Fruit fly (Drosophila melanogaster) whole organism, wandering third instar larva: ENCODE data around the gene CG33172.

Experiments used
- Abd-B ChIP-seq: fragments of >200 bp; optimal IDR thresholded peaks from 2 replicates; lab custom pipeline; 2017; ENCODE audit warnings: missing biosample characterization, missing genetic modification characterization
- CG32264 ChIP-seq: fragments of 200-800 bp; sonication (Bioruptor generic); optimal IDR thresholded peaks from 2 replicates; lab custom pipeline; 2016; ENCODE audit warnings: missing biosample characterization, missing genetic modification characterization
- CG9705 ChIP-seq: fragments of 200-800 bp; sonication (Bioruptor generic); optimal IDR thresholded peaks from 2 replicates; lab custom pipeline; 2018; ENCODE audit warnings: missing biosample characterization, mild to moderate bottlenecking, missing genetic modification characterization
- CrebA ChIP-seq: fragments of 200-800 bp; sonication (Bioruptor generic); optimal IDR thresholded peaks from 2 replicates; lab custom pipeline; 2016; ENCODE audit warnings: missing biosample characterization, mild to moderate bottlenecking, missing genetic modification characterization, borderline replicate concordance
- Dfd ChIP-seq: fragments of >200 bp; optimal IDR thresholded peaks from 2 replicates; lab custom pipeline; 2017; ENCODE audit warnings: missing biosample characterization, missing genetic modification characterization
- Dif ChIP-seq: fragments of 200-275, 200-300 bp; sonication (Bioruptor generic); optimal IDR thresholded peaks from 2 replicates; lab custom pipeline; 2018; ENCODE audit warnings: missing biosample characterization, missing genetic modification characterization; ENCODE audit not compliant: partially characterized antibody
- GATAd ChIP-seq: sonication (Bioruptor generic); optimal IDR thresholded peaks from 2 replicates; lab custom pipeline; 2016; ENCODE audit warnings: missing biosample characterization, missing genetic modification characterization
- HLH106 ChIP-seq: fragments of 200-800 bp; optimal IDR thresholded peaks from 3 replicates; lab custom pipeline; 2019; ENCODE audit warnings: missing biosample characterization, mild to moderate bottlenecking, missing genetic modification characterization, moderate library complexity
- Hnf4 ChIP-seq: fragments of 200-800 bp; sonication (Bioruptor generic); optimal IDR thresholded peaks from 2 replicates; lab custom pipeline; 2016; ENCODE audit warnings: missing biosample characterization, mild to moderate bottlenecking, missing genetic modification characterization
- Hr78 ChIP-seq: fragments of >200 bp; optimal IDR thresholded peaks from 2 replicates; lab custom pipeline; 2017; ENCODE audit warnings: missing biosample characterization, missing genetic modification characterization
- Hr83 ChIP-seq: fragments of 200-300 bp; sonication (Bioruptor generic); optimal IDR thresholded peaks from 2 replicates; lab custom pipeline; 2016; ENCODE audit warnings: missing biosample characterization, mild to moderate bottlenecking, missing genetic modification characterization, moderate library complexity; ENCODE audit not compliant: poor library complexity, severe bottlenecking
- Jra ChIP-seq: sonication (Bioruptor generic); optimal IDR thresholded peaks from 2 replicates; lab custom pipeline; 2016; ENCODE audit warnings: missing biosample characterization, missing genetic modification characterization
- Mio ChIP-seq: sonication (Bioruptor generic); optimal IDR thresholded peaks from 2 replicates; lab custom pipeline; 2016; ENCODE audit warnings: missing biosample characterization, missing genetic modification characterization
- Myc ChIP-seq: fragments of >200 bp; optimal IDR thresholded peaks from 2 replicates; lab custom pipeline; 2017
- N ChIP-seq: fragments of >200 bp; optimal IDR thresholded peaks from 2 replicates; lab custom pipeline; 2018; ENCODE audit warnings: missing biosample characterization, missing external identifiers, missing genetic modification characterization
- OdsH ChIP-seq: fragments of 200-800 bp; sonication (Bioruptor generic); optimal IDR thresholded peaks from 2 replicates; lab custom pipeline; 2016; ENCODE audit warnings: missing biosample characterization, mild to moderate bottlenecking, missing genetic modification characterization
- Rel ChIP-seq, 2 experiments: fragments of 200-800 bp; sonication (Bioruptor generic) in 1 of 2; optimal IDR thresholded peaks; 2 replicates in 1 of 2; 3 replicates in 1 of 2; lab custom pipeline; 2016 to 2019; ENCODE audit warnings: mild to moderate bottlenecking in 2 of 2, missing biosample characterization in 2 of 2, missing genetic modification characterization in 2 of 2, moderate library complexity in 1 of 2
- Sp1 ChIP-seq: fragments of 200-800 bp; sonication (Bioruptor generic); optimal IDR thresholded peaks from 3 replicates; lab custom pipeline; 2019; ENCODE audit warnings: missing biosample characterization, mild to moderate bottlenecking, missing genetic modification characterization, moderate library complexity
- br ChIP-seq: fragments of 200-800 bp; sonication (Bioruptor generic); optimal IDR thresholded peaks from 2 replicates; lab custom pipeline; 2016; ENCODE audit warnings: missing biosample characterization, missing genetic modification characterization
- brk ChIP-seq: fragments of 200-800 bp; sonication (Bioruptor generic); optimal IDR thresholded peaks from 2 replicates; lab custom pipeline; 2016; ENCODE audit warnings: missing biosample characterization, mild to moderate bottlenecking, missing genetic modification characterization
- dl ChIP-seq, 2 experiments: fragments of 175-275, 200-275 bp in 1 of 2; fragments of 200-275 bp in 1 of 2; sonication (Bioruptor generic); optimal IDR thresholded peaks; lab custom pipeline; 2018; ENCODE audit warnings: mild to moderate bottlenecking in 2 of 2, missing biosample characterization in 2 of 2, missing genetic modification characterization in 2 of 2, moderate library complexity in 2 of 2; ENCODE audit not compliant: partially characterized antibody in 2 of 2, insufficient read depth in 1 of 2
- dmrt93B ChIP-seq: fragments of 200-800 bp; sonication (Bioruptor generic); optimal IDR thresholded peaks from 2 replicates; lab custom pipeline; 2018; ENCODE audit warnings: missing biosample characterization, mild to moderate bottlenecking, missing genetic modification characterization
- dsf ChIP-seq: sonication (Bioruptor generic); optimal IDR thresholded peaks from 2 replicates; lab custom pipeline; 2016; ENCODE audit warnings: missing biosample characterization, missing genetic modification characterization, borderline replicate concordance
- ey ChIP-seq: fragments of 200-800 bp; sonication (Bioruptor generic); optimal IDR thresholded peaks from 2 replicates; lab custom pipeline; 2016; ENCODE audit warnings: missing biosample characterization, missing genetic modification characterization
- fru ChIP-seq: fragments of 200-800 bp; sonication (Bioruptor generic); optimal IDR thresholded peaks from 3 replicates; lab custom pipeline; 2016; ENCODE audit warnings: missing biosample characterization, mild to moderate bottlenecking, missing genetic modification characterization
- h ChIP-seq: fragments of 200-800 bp; sonication (Bioruptor generic); optimal IDR thresholded peaks from 3 replicates; lab custom pipeline; 2016; ENCODE audit warnings: missing biosample characterization, mild to moderate bottlenecking, missing genetic modification characterization
- lola ChIP-seq: fragments of >200 bp; optimal IDR thresholded peaks from 2 replicates; lab custom pipeline; 2017; ENCODE audit warnings: missing biosample characterization, missing genetic modification characterization
- pan ChIP-seq: fragments of >200 bp; optimal IDR thresholded peaks from 2 replicates; lab custom pipeline; 2017
- psq ChIP-seq: fragments of 200-800 bp; sonication (Bioruptor generic); optimal IDR thresholded peaks from 3 replicates; lab custom pipeline; 2017; ENCODE audit warnings: missing biosample characterization, mild to moderate bottlenecking, missing genetic modification characterization, moderate library complexity
- sage ChIP-seq: fragments of 200-800 bp; sonication (Bioruptor generic); optimal IDR thresholded peaks from 2 replicates; lab custom pipeline; 2016; ENCODE audit warnings: missing biosample characterization, mild to moderate bottlenecking, missing genetic modification characterization
- sv ChIP-seq: fragments of 200-800 bp; sonication (Bioruptor generic); optimal IDR thresholded peaks from 3 replicates; lab custom pipeline; 2016; ENCODE audit warnings: missing biosample characterization, missing genetic modification characterization
- tai ChIP-seq: sonication (Bioruptor generic); optimal IDR thresholded peaks from 2 replicates; lab custom pipeline; 2016; ENCODE audit warnings: missing biosample characterization, missing genetic modification characterization
- woc ChIP-seq: sonication (Bioruptor generic); optimal IDR thresholded peaks from 2 replicates; lab custom pipeline; 2016; ENCODE audit warnings: missing biosample characterization, mild to moderate bottlenecking, missing genetic modification characterization

CG33172 gene

dm6 chrX:15803764-15804563 is 34.5 kb downstream of the CG33172 start, which contains the start of the genes PGRP-LE and sd:
Gene PGRP-LE (minus strand): TSS chrX:15803880.
Gene sd (plus strand): TSS chrX:15804370.
- TF ChIP-seq Mio (GFP tag; lab: Kevin White, UChicago) = no peak
- no peak for TF ChIP-seq CG9705 (GFP tag; lab: Kevin White, UChicago)
- TF ChIP-seq Dif = peak; percentile 47
- TF ChIP-seq Hnf4 = no peak
- no peak for TF ChIP-seq Dfd
- TF ChIP-seq dl (GFP tag; optimal IDR thresholded peaks at IDR 0.05; lab: Kevin White, UChicago; ENCODE audit: insufficient read depth in 1 of 2, partially characterized antibody in 2 of 2) = peak in 1 of 2 experiments; percentile 24
- no peak for TF ChIP-seq h (GFP tag; lab: Kevin White, UChicago)
- peak; percentile 40 for TF ChIP-seq fru (GFP tag; lab: Kevin White, UChicago)
- no peak for TF ChIP-seq dsf (GFP tag; lab: Kevin White, UChicago)
- TF ChIP-seq brk = peak; percentile 58
- TF ChIP-seq ey (GFP tag; lab: Kevin White, UChicago) = no peak
- no peak for TF ChIP-seq HLH106 (tag; lab: Kevin White, UChicago)
- peak; percentile 4 for TF ChIP-seq woc (GFP tag; lab: Kevin White, UChicago)
- peak; percentile 33 for TF ChIP-seq Rel (GFP tag; optimal IDR thresholded peaks at IDR 0.05; lab: Kevin White, UChicago)
- no peak for TF ChIP-seq Rel (tag; optimal IDR thresholded peaks at IDR 0.05; lab: Kevin White, UChicago)
- TF ChIP-seq GATAd (GFP tag; lab: Kevin White, UChicago) = no peak
- TF ChIP-seq dmrt93B (GFP tag; lab: Kevin White, UChicago) = no peak
- no peak for TF ChIP-seq br (GFP tag; lab: Kevin White, UChicago)
- no peak for TF ChIP-seq tai
- no peak for TF ChIP-seq OdsH
- TF ChIP-seq sage (GFP tag; lab: Kevin White, UChicago) = peak; percentile 51

- TF ChIP-seq CG9705 (GFP tag; lab: Kevin White, UChicago) (no peak), ey (GFP tag; lab: Kevin White, UChicago) (no peak), Mio (GFP tag; lab: Kevin White, UChicago) (no peak), Dif (no peak), sage (GFP tag; lab: Kevin White, UChicago) (no peak), CG32264 (GFP tag; lab: Kevin White, UChicago) (no peak), Abd-B (no peak), Myc (no peak), fru (GFP tag; lab: Kevin White, UChicago) (no peak), woc (GFP tag; lab: Kevin White, UChicago) (no peak), Sp1 (GFP tag; lab: Kevin White, UChicago) (no peak), sv (GFP tag; lab: Kevin White, UChicago) (no peak), pan (lab: Kevin White, UChicago) (no peak), HLH106 (tag; lab: Kevin White, UChicago) (no peak), psq (GFP tag; lab: Kevin White, UChicago) (no peak), Hr83 (no peak), lola (GFP tag; lab: Kevin White, UChicago) (no peak), br (GFP tag; lab: Kevin White, UChicago) (no peak), dsf (GFP tag; lab: Kevin White, UChicago) (no peak)
Measured at dm6 chrX:15804790-15805189, 35.3 kb downstream of the CG33172 start.

- no peak for TF ChIP-seq dl (GFP tag; optimal IDR thresholded peaks at IDR 0.05; lab: Kevin White, UChicago; ENCODE audit: insufficient read depth in 1 of 2, partially characterized antibody in 2 of 2)
- TF ChIP-seq dmrt93B (GFP tag; lab: Kevin White, UChicago) = no peak
- no peak for TF ChIP-seq HLH106 (tag; lab: Kevin White, UChicago)
- no peak for TF ChIP-seq sv (GFP tag; lab: Kevin White, UChicago)
- TF ChIP-seq CrebA = no peak
- TF ChIP-seq Sp1 (GFP tag; lab: Kevin White, UChicago) = no peak
- no peak for TF ChIP-seq woc (GFP tag; lab: Kevin White, UChicago)
- TF ChIP-seq CG9705 (GFP tag; lab: Kevin White, UChicago) = no peak
- no peak for TF ChIP-seq brk
- TF ChIP-seq dsf (GFP tag; lab: Kevin White, UChicago) = no peak
- TF ChIP-seq psq (GFP tag; lab: Kevin White, UChicago) = no peak
Measured at dm6 chrX:15805523-15805922, 36.1 kb downstream of the CG33172 start.

- no peak for TF ChIP-seq h (GFP tag; lab: Kevin White, UChicago)
- TF ChIP-seq N (GFP tag; lab: Kevin White, UChicago) = no peak
- no peak for TF ChIP-seq Mio (GFP tag; lab: Kevin White, UChicago)
- TF ChIP-seq GATAd (GFP tag; lab: Kevin White, UChicago) = no peak
- TF ChIP-seq Hr78 (GFP tag; lab: Kevin White, UChicago) = no peak
- TF ChIP-seq Myc = no peak
- TF ChIP-seq dl (GFP tag; optimal IDR thresholded peaks at IDR 0.05; lab: Kevin White, UChicago; ENCODE audit: insufficient read depth in 1 of 2, partially characterized antibody in 2 of 2) = no peak
- no peak for TF ChIP-seq Dif
- no peak for TF ChIP-seq br (GFP tag; lab: Kevin White, UChicago)
- TF ChIP-seq dsf (GFP tag; lab: Kevin White, UChicago) = no peak
- TF ChIP-seq CG32264 (GFP tag; lab: Kevin White, UChicago) = no peak
- TF ChIP-seq brk = no peak
- no peak for TF ChIP-seq sv (GFP tag; lab: Kevin White, UChicago)
- no peak for TF ChIP-seq fru (GFP tag; lab: Kevin White, UChicago)
- TF ChIP-seq Jra (GFP tag; lab: Kevin White, UChicago) = no peak
- TF ChIP-seq, all 38 proteins: peak for 0
Measured at dm6 chrX:15807915-15808314, 38.5 kb downstream of the CG33172 start.
